Worm (Caenorhabditis elegans): ENCODE results near the gene cpr-5.

cpr-5 gene

DNA sequence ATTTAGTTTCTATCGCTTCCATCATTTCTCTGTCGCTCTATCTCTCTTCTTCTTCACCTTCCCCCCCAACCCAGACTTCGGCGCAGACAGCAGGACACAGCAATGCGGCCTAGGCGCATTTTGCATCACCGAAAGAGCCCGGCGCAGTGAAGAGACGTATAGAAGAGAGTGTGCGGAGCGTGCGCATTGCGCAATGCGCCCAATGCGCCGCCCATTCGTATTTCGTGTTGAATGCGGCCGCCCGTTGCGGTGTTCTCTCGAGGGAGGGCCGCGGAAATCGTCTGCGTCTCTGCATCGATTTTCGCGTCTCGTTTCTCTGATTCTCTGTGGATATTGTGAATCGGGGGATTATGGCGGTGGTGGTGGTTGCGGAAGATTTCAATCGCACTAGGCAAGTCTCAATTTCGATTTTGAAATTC is 17.5 kb upstream of the cpr-5 start (continued):
- peak; percentile 53 for TF ChIP-seq ceh-44 (GFP tag; IDR thresholded peaks at IDR 0.05)
- TF ChIP-seq daf-16 (GFP tag; optimal IDR thresholded peaks at IDR 0.05), result peak; percentile 93 to 98
- peak; percentile 80 for TF ChIP-seq daf-16 (tag; optimal IDR thresholded peaks at IDR 0.05)

DNA sequence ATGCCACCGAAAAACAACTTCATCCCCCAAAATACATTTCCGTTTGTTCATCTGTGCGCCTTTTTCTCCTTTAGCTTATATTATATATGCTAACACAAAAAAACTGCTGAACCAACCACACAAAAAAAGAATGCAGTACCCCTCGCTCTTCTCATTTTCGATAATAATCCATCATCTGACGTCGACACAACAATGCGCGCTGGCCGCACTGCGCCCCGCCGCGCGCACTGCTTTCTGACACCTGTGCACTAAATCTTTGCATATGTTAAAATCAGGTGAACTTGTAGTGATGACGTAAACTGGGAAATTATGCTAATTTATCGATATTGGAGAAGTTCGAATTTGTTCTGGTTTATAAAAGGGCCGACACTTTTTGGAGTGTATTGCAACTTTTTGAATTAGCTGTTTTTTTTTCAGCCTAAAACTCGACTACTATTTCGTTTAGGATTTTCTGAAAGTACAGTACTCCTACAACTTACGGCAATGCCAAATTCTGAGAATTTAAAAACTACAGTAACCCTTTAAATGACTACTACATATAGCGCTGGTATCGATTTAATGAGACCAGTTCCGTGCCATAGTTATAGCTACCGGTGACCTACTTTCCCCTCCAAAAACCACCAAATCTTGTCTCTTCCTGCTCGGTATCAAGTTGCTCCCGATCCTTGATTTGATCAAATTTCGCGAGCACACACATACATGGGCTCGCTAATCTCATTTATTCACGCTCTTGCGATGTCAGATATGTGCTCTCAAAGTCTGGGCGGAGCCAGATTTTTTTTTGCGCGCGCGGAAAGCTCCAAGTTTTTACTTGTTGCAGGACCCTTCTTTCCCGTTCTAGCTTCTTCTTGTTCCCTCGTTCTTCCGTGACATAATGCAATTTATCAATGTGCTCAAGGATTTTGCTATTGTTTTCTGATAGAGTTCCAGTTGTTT is 16.2 kb upstream of the cpr-5 start:
- TF ChIP-seq nhr-102 (tag; optimal IDR thresholded peaks at IDR 0.05), result no peak
- TF ChIP-seq lsy-2 (tag; optimal IDR thresholded peaks at IDR 0.05), result peak in 1 of 2 experiments; percentile 45
- TF ChIP-seq egl-43 (GFP tag; IDR thresholded peaks at IDR 0.05), result peak; percentile 41; the same call in 1 of the 2 replicates
- TF ChIP-seq nhr-42 (GFP tag; IDR thresholded peaks at IDR 0.05), result peak; percentile 35; the same call in 1 of the 2 replicates
- TF ChIP-seq hmg-1.1 (GFP tag; IDR thresholded peaks at IDR 0.05), result 0 out of 2 replicates have a peak, but pooled peaks have one; percentile 16
- TF ChIP-seq ces-1 (GFP tag; optimal IDR thresholded peaks at IDR 0.05), result peak; percentile 81
- TF ChIP-seq ctbp-1 (GFP tag; IDR thresholded peaks at IDR 0.05), result peak; percentile 43; the same call in 1 of the 2 replicates
- no peak for TF ChIP-seq nhr-48 (tag; optimal IDR thresholded peaks at IDR 0.05)
- peak; percentile 63 for TF ChIP-seq fkh-10 (GFP tag; optimal IDR thresholded peaks at IDR 0.05)
- TF ChIP-seq nhr-237 (tag; optimal IDR thresholded peaks at IDR 0.05), result peak; percentile 15
- peak; percentile 27 for TF ChIP-seq aha-1 (tag)
- TF ChIP-seq tag-97 (GFP tag; IDR thresholded peaks at IDR 0.05), result no peak
- peak in 1 of 2 experiments; percentile 96 for TF ChIP-seq unc-62 (GFP tag; optimal IDR thresholded peaks at IDR 0.05 in 1 of 2)
- no peak for TF ChIP-seq unc-62 (tag; optimal IDR thresholded peaks at IDR 0.05)
- TF ChIP-seq hlh-30 (tag; optimal IDR thresholded peaks at IDR 0.05; ENCODE audit: insufficient read depth), result peak; percentile 54
- TF ChIP-seq hlh-11 (tag; optimal IDR thresholded peaks at IDR 0.05), result peak; percentile 10

DNA sequence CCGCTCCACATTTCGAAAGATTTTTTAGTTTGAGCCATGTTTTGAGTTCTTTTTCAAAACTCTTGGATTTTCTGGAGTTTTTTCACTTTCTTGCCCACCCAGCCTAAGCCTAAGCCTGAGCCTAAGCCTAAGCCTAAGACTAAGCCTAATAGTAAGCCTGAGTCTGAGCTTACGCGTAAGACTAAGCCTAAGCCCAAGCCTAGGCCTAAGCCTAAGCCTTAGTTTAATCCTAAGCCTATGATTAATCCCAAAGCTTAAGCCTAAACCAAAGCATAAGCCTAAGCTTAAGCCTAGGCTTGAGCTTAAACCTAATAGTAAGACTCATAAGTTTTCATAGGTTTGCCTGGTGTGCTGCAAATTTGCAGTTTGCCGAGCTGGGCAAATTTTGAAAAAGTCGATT is 8.4 kb upstream of the cpr-5 start:
- TF ChIP-seq madf-5 (GFP tag; IDR thresholded peaks at IDR 0.05), result no peak
- peak; percentile 72 for TF ChIP-seq aha-1 (tag)
- TF ChIP-seq nhr-77 (tag; optimal IDR thresholded peaks at IDR 0.05), result no peak
- no peak for TF ChIP-seq nhr-48 (tag; optimal IDR thresholded peaks at IDR 0.05)
- no peak for TF ChIP-seq snpc-4 (tag; optimal IDR thresholded peaks at IDR 0.05)

DNA sequence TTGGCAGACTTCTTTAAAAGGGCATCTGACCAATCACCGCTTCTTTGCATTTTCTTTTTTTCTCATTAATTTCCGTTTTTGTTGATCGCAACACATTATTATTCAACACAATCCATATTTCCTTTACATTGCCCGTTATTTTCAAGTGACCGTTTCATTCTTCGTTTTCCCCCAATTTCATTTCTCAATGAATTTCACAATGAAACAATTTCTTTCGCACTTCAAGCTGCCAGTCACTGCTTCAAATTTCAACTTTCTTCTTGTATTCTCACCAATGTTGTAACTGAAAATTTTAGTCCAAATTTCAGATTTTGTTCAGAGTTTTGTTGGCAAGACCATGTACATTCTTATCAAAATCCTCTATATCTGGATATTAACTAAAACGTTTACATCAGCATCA is 7.6 kb upstream of the cpr-5 start, which contains the start of gene cutl-22:
Gene cutl-22, plus strand, starts transcription at position 301 of the 400 bp plus-strand sequence.
- no peak for TF ChIP-seq daf-12 (tag; optimal IDR thresholded peaks at IDR 0.05)
- TF ChIP-seq F26F4.8 (GFP tag; conservative IDR thresholded peaks at IDR 0.05), result no peak
- no peak for TF ChIP-seq lin-38 (GFP tag; IDR thresholded peaks at IDR 0.05)
- no peak for TF ChIP-seq gei-8 (GFP tag; optimal IDR thresholded peaks at IDR 0.05)
- TF ChIP-seq ces-1 (GFP tag; optimal IDR thresholded peaks at IDR 0.05), result no peak

DNA sequence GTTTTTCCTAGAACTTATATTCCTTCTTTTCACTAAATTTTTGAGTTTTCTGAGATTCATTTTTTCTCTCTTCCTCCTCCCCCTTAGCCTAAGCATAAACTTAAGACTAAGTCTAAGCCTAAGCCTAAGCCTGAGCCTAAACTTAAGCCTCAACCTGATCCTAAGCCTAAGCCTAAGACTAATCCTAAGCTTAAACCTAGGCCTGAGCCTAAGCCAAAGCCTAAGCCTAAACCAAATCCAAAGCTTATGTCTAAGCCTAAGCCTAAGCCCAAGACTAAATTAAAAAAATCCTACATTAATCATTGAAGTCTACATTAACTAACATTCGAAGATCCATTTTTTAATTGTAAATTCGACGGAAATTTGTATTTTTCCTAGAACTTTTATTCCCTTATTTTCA is 7.0 kb upstream of the cpr-5 start:
- TF ChIP-seq D1046.2 (GFP tag; IDR thresholded peaks at IDR 0.05) (no peak), pha-4 (GFP tag; IDR thresholded peaks at IDR 0.05) (no peak), pha-4 (tag; optimal IDR thresholded peaks at IDR 0.05) (no peak), tra-1 (GFP tag; IDR thresholded peaks at IDR 0.05) (no peak), jun-1 (tag; optimal IDR thresholded peaks at IDR 0.05) (no peak), F37D6.2 (tag; optimal IDR thresholded peaks at IDR 0.05) (no peak), fkh-10 (GFP tag; optimal IDR thresholded peaks at IDR 0.05) (no peak), nhr-111 (GFP tag; optimal IDR thresholded peaks at IDR 0.05) (no peak), hlh-30 (tag; optimal IDR thresholded peaks at IDR 0.05; ENCODE audit: insufficient read depth) (no peak), sdz-12 (GFP tag; optimal IDR thresholded peaks at IDR 0.05) (no peak)
